In genomic region chrIV:17268628-17269027, ce11 we compare ENCODE assay signal across 3 worm cellular contexts.
TF ChIP-seq lines count a peak whose summit lies in the region.

No protein-coding gene starts in this region.

TF ChIP-seq in whole organism, L2 larva, 48 proteins besides CTCF, POLR2A, EP300 and RAD21 (continued from another document):
- TF ChIP-seq nhr-11 (tag; optimal IDR thresholded peaks at IDR 0.05; lab: Kevin White, UChicago): no peak
- TF ChIP-seq dmd-4 (tag; optimal IDR thresholded peaks at IDR 0.05; lab: Kevin White, UChicago): no peak
- TF ChIP-seq F13H6.1 (tag; optimal IDR thresholded peaks at IDR 0.05; lab: Kevin White, UChicago): peak; percentile 24
TF ChIP-seq in whole organism, L2 larva: peak in this region for 14.

TF ChIP-seq in whole organism, L4 larva, 104 proteins besides CTCF, POLR2A, EP300 and RAD21 (continued from another document and continues in another):
- TF ChIP-seq hmg-1.1 (GFP tag; IDR thresholded peaks at IDR 0.05; lab: Robert Waterston, UW) (peak; percentile 72), unc-39 (tag; optimal IDR thresholded peaks at IDR 0.05; lab: Kevin White, UChicago) (no peak), mxl-3 (GFP tag; optimal IDR thresholded peaks at IDR 0.05; lab: Kevin White, UChicago) (peak; percentile 35), duxl-1 (tag; optimal IDR thresholded peaks at IDR 0.05; lab: Kevin White, UChicago; ENCODE audit: poor library complexity) (no peak), daf-19 (GFP tag; conservative IDR thresholded peaks at IDR 0.05; lab: Robert Waterston, UW) (no peak), mes-2 (tag; optimal IDR thresholded peaks at IDR 0.05; lab: Kevin White, UChicago; ENCODE audit: poor library complexity, severe bottlenecking) (peak; percentile 58), set-16 (GFP tag; IDR thresholded peaks at IDR 0.05; lab: Robert Waterston, UW) (no peak), hlh-30 (tag; optimal IDR thresholded peaks at IDR 0.05; lab: Kevin White, UChicago; ENCODE audit: insufficient read depth) (peak; percentile 46), dpl-1 (GFP tag; optimal IDR thresholded peaks at IDR 0.05; lab: Kevin White, UChicago) (peak; percentile 35), aly-2 (tag; optimal IDR thresholded peaks at IDR 0.05; lab: Kevin White, UChicago) (no peak), Y75B8A.6 (GFP tag; IDR thresholded peaks at IDR 0.05; lab: Robert Waterston, UW) (no peak), pqm-1 (tag; optimal IDR thresholded peaks at IDR 0.05; lab: Kevin White, UChicago) (no peak), ces-1 (GFP tag; optimal IDR thresholded peaks at IDR 0.05; lab: Kevin White, UChicago) (no peak), nhr-77 (tag; optimal IDR thresholded peaks at IDR 0.05; lab: Kevin White, UChicago) (no peak), fos-1 (tag; optimal IDR thresholded peaks at IDR 0.05; lab: Kevin White, UChicago) (no peak), nhr-42 (GFP tag; IDR thresholded peaks at IDR 0.05; lab: Robert Waterston, UW) (no peak), T20F7.1 (GFP tag; optimal IDR thresholded peaks at IDR 0.05; lab: Kevin White, UChicago) (no peak), ztf-7 (tag; optimal IDR thresholded peaks at IDR 0.05; lab: Kevin White, UChicago) (no peak), ZK337.2 (GFP tag; IDR thresholded peaks at IDR 0.05; lab: Robert Waterston, UW) (no peak), php-3 (GFP tag; IDR thresholded peaks at IDR 0.05; lab: Robert Waterston, UW) (no peak), spr-3 (GFP tag; optimal IDR thresholded peaks at IDR 0.05; lab: Kevin White, UChicago) (no peak), D1046.2 (GFP tag; IDR thresholded peaks at IDR 0.05; lab: Robert Waterston, UW) (no peak), dve-1 (tag; optimal IDR thresholded peaks at IDR 0.05; lab: Kevin White, UChicago; ENCODE audit: insufficient read depth) (peak; percentile 17), hlh-11 (tag; optimal IDR thresholded peaks at IDR 0.05; lab: Kevin White, UChicago) (peak; percentile 47), nhr-41 (GFP tag; IDR thresholded peaks at IDR 0.05; lab: Robert Waterston, UW) (no peak), ctbp-1 (GFP tag; IDR thresholded peaks at IDR 0.05; lab: Robert Waterston, UW) (no peak), attf-4 (tag; optimal IDR thresholded peaks at IDR 0.05; lab: Kevin White, UChicago) (no peak), mxl-2 (GFP tag; conservative IDR thresholded peaks at IDR 0.05; lab: Robert Waterston, UW) (no peak), rbr-2 (tag; optimal IDR thresholded peaks at IDR 0.05; lab: Kevin White, UChicago) (no peak), ceh-28 (tag; optimal IDR thresholded peaks at IDR 0.05; lab: Kevin White, UChicago) (no peak), ceh-44 (GFP tag; IDR thresholded peaks at IDR 0.05; lab: Robert Waterston, UW) (no peak), nhr-237 (tag; optimal IDR thresholded peaks at IDR 0.05; lab: Kevin White, UChicago) (no peak), F49E8.2 (tag; optimal IDR thresholded peaks at IDR 0.05; lab: Kevin White, UChicago; ENCODE audit: borderline replicate concordance) (no peak), ceh-20 (GFP tag; IDR thresholded peaks at IDR 0.05; lab: Robert Waterston, UW) (no peak), egl-43 (GFP tag; IDR thresholded peaks at IDR 0.05; lab: Robert Waterston, UW) (no peak), ceh-32 (tag; optimal IDR thresholded peaks at IDR 0.05; lab: Kevin White, UChicago; ENCODE audit: poor library complexity) (no peak), nhr-25 (tag; optimal IDR thresholded peaks at IDR 0.05; lab: Kevin White, UChicago; ENCODE audit: borderline replicate concordance, insufficient read depth) (no peak), nhr-28 (tag; optimal IDR thresholded peaks at IDR 0.05; lab: Kevin White, UChicago) (peak; percentile 50), nhr-6 (tag; optimal IDR thresholded peaks at IDR 0.05; lab: Kevin White, UChicago) (no peak), tag-97 (GFP tag; IDR thresholded peaks at IDR 0.05; lab: Robert Waterston, UW) (no peak), lin-38 (GFP tag; IDR thresholded peaks at IDR 0.05; lab: Robert Waterston, UW) (no peak), nhr-10 (tag; optimal IDR thresholded peaks at IDR 0.05; lab: Kevin White, UChicago) (no peak), lin-39 (tag; optimal IDR thresholded peaks at IDR 0.05; lab: Kevin White, UChicago) (no peak), madf-9 (GFP tag; conservative IDR thresholded peaks at IDR 0.05; lab: Robert Waterston, UW) (no peak), pha-4 (GFP tag; IDR thresholded peaks at IDR 0.05; lab: Robert Waterston, UW) (no peak), pha-4 (tag; optimal IDR thresholded peaks at IDR 0.05; lab: Kevin White, UChicago) (no peak), ceh-62 (tag; optimal IDR thresholded peaks at IDR 0.05; lab: Kevin White, UChicago) (no peak), R02D3.7 (tag; optimal IDR thresholded peaks at IDR 0.05; lab: Kevin White, UChicago) (no peak), egl-27 (tag; optimal IDR thresholded peaks at IDR 0.05; lab: Kevin White, UChicago) (no peak), dmd-6 (GFP tag; IDR thresholded peaks at IDR 0.05; lab: Robert Waterston, UW) (peak; percentile 32; the same call in 1 of the 2 replicates), dmd-9 (GFP tag; IDR thresholded peaks at IDR 0.05; lab: Robert Waterston, UW) (no peak), madf-5 (GFP tag; IDR thresholded peaks at IDR 0.05; lab: Robert Waterston, UW) (no peak), snpc-4 (tag; optimal IDR thresholded peaks at IDR 0.05; lab: Kevin White, UChicago) (no peak), ztf-11 (tag; optimal IDR thresholded peaks at IDR 0.05; lab: Kevin White, UChicago) (no peak), daf-12 (tag; optimal IDR thresholded peaks at IDR 0.05; lab: Kevin White, UChicago) (no peak), ZK546.5 (tag; optimal IDR thresholded peaks at IDR 0.05; lab: Kevin White, UChicago) (no peak), mep-1 (tag; optimal IDR thresholded peaks at IDR 0.05; lab: Kevin White, UChicago) (peak; percentile 60), lsy-2 (tag; optimal IDR thresholded peaks at IDR 0.05; lab: Kevin White, UChicago) (peak in 1 of 2 experiments; percentile 23), nhr-76 (tag; optimal IDR thresholded peaks at IDR 0.05; lab: Kevin White, UChicago) (no peak), lin-15B (tag; optimal IDR thresholded peaks at IDR 0.05; lab: Kevin White, UChicago) (no peak), zip-11 (GFP tag; IDR thresholded peaks at IDR 0.05; lab: Robert Waterston, UW) (no peak), lin-29 (GFP tag; IDR thresholded peaks at IDR 0.05; lab: Robert Waterston, UW) (no peak), jun-1 (tag; optimal IDR thresholded peaks at IDR 0.05; lab: Kevin White, UChicago) (no peak), zfp-2 (tag; optimal IDR thresholded peaks at IDR 0.05; lab: Kevin White, UChicago) (no peak), gei-8 (GFP tag; optimal IDR thresholded peaks at IDR 0.05; lab: Kevin White, UChicago) (no peak), Y5F2A.4 (GFP tag; optimal IDR thresholded peaks at IDR 0.05; lab: Kevin White, UChicago) (no peak), hif-1 (tag; optimal IDR thresholded peaks at IDR 0.05; lab: Kevin White, UChicago) (peak in 1 of 2 experiments; percentile 38)

TF ChIP-seq in whole organism, late embryonic, 69 proteins besides CTCF, POLR2A, EP300 and RAD21 (continued from another document):
- peak; percentile 84 for TF ChIP-seq unc-55 (GFP tag; optimal IDR thresholded peaks at IDR 0.05; lab: Kevin White, UChicago)
- TF ChIP-seq madf-2 (tag; optimal IDR thresholded peaks at IDR 0.05; lab: Kevin White, UChicago): no peak
- TF ChIP-seq ahr-1 (tag; optimal IDR thresholded peaks at IDR 0.05; lab: Kevin White, UChicago): no peak
- peak; percentile 31 for TF ChIP-seq F13H6.1 (tag; optimal IDR thresholded peaks at IDR 0.05; lab: Kevin White, UChicago)
- TF ChIP-seq ceh-30 (tag; optimal IDR thresholded peaks at IDR 0.05; lab: Kevin White, UChicago): no peak
- TF ChIP-seq T23F11.4 (GFP tag; optimal IDR thresholded peaks at IDR 0.05; lab: Kevin White, UChicago): no peak
- TF ChIP-seq K02D7.2 (tag; optimal IDR thresholded peaks at IDR 0.05; lab: Kevin White, UChicago): no peak
- TF ChIP-seq ceh-2 (tag; optimal IDR thresholded peaks at IDR 0.05; lab: Kevin White, UChicago): no peak
- TF ChIP-seq ceh-45 (GFP tag; IDR thresholded peaks at IDR 0.05; lab: Robert Waterston, UW): no peak
- no peak for TF ChIP-seq sox-4 (tag; optimal IDR thresholded peaks at IDR 0.05; lab: Kevin White, UChicago)
- TF ChIP-seq ceh-34 (tag; optimal IDR thresholded peaks at IDR 0.05; lab: Kevin White, UChicago): no peak
- TF ChIP-seq gmeb-2 (tag; optimal IDR thresholded peaks at IDR 0.05; lab: Kevin White, UChicago): no peak
- no peak for TF ChIP-seq lim-6 (tag; optimal IDR thresholded peaks at IDR 0.05; lab: Kevin White, UChicago)
- TF ChIP-seq fax-1 (tag; optimal IDR thresholded peaks at IDR 0.05; lab: Kevin White, UChicago): no peak
- no peak for TF ChIP-seq pax-1 (tag; optimal IDR thresholded peaks at IDR 0.05; lab: Kevin White, UChicago)
- no peak for TF ChIP-seq mec-3 (tag; optimal IDR thresholded peaks at IDR 0.05; lab: Kevin White, UChicago; ENCODE audit: borderline replicate concordance)
- TF ChIP-seq elt-4 (tag; optimal IDR thresholded peaks at IDR 0.05; lab: Kevin White, UChicago): no peak
- TF ChIP-seq che-1 (tag; optimal IDR thresholded peaks at IDR 0.05; lab: Kevin White, UChicago): no peak
- TF ChIP-seq dmd-4 (tag; optimal IDR thresholded peaks at IDR 0.05; lab: Kevin White, UChicago; ENCODE audit: borderline replicate concordance): no peak
- TF ChIP-seq pha-2 (tag; optimal IDR thresholded peaks at IDR 0.05; lab: Kevin White, UChicago): no peak
- TF ChIP-seq ztf-16 (tag; optimal IDR thresholded peaks at IDR 0.05; lab: Kevin White, UChicago): no peak
- TF ChIP-seq hlh-15 (tag; optimal IDR thresholded peaks at IDR 0.05; lab: Kevin White, UChicago): no peak
- TF ChIP-seq tbx-7 (tag; optimal IDR thresholded peaks at IDR 0.05; lab: Kevin White, UChicago): no peak
- no peak for TF ChIP-seq unc-3 (GFP tag; conservative IDR thresholded peaks at IDR 0.05; lab: Robert Waterston, UW)
- TF ChIP-seq unc-3 (tag; optimal IDR thresholded peaks at IDR 0.05; lab: Kevin White, UChicago): no peak
- no peak for TF ChIP-seq hlh-13 (GFP tag; optimal IDR thresholded peaks at IDR 0.05; lab: Kevin White, UChicago)
- no peak for TF ChIP-seq sox-2 (GFP tag; IDR thresholded peaks at IDR 0.05; lab: Robert Waterston, UW)
- TF ChIP-seq ama-1 (optimal IDR thresholded peaks at IDR 0.05; lab: Kevin White, UChicago): no peak
- TF ChIP-seq ets-4 (tag; optimal IDR thresholded peaks at IDR 0.05; lab: Kevin White, UChicago): no peak
- no peak for TF ChIP-seq eyg-1 (tag; optimal IDR thresholded peaks at IDR 0.05; lab: Kevin White, UChicago)
- TF ChIP-seq ceh-18 (tag; optimal IDR thresholded peaks at IDR 0.05; lab: Kevin White, UChicago): peak; percentile 44
- no peak for TF ChIP-seq hlh-6 (tag; optimal IDR thresholded peaks at IDR 0.05; lab: Kevin White, UChicago)
- TF ChIP-seq pha-4 (tag; optimal IDR thresholded peaks at IDR 0.05; lab: Kevin White, UChicago): no peak
- TF ChIP-seq npax-4 (tag; optimal IDR thresholded peaks at IDR 0.05; lab: Kevin White, UChicago): no peak
- no peak for TF ChIP-seq ceh-9 (tag; optimal IDR thresholded peaks at IDR 0.05; lab: Kevin White, UChicago)
- no peak for TF ChIP-seq pqm-1 (tag; optimal IDR thresholded peaks at IDR 0.05; lab: Kevin White, UChicago)
- no peak for TF ChIP-seq ceh-24 (tag; optimal IDR thresholded peaks at IDR 0.05; lab: Kevin White, UChicago)
- TF ChIP-seq hlh-30 (tag; optimal IDR thresholded peaks at IDR 0.05; lab: Kevin White, UChicago; ENCODE audit: insufficient read depth): no peak
- TF ChIP-seq C38D4.7 (GFP tag; optimal IDR thresholded peaks at IDR 0.05; lab: Kevin White, UChicago): no peak
- no peak for TF ChIP-seq ref-2 (tag; optimal IDR thresholded peaks at IDR 0.05; lab: Kevin White, UChicago)
